Worm (Caenorhabditis elegans): ENCODE results near the gene mlt-11.

DNA sequence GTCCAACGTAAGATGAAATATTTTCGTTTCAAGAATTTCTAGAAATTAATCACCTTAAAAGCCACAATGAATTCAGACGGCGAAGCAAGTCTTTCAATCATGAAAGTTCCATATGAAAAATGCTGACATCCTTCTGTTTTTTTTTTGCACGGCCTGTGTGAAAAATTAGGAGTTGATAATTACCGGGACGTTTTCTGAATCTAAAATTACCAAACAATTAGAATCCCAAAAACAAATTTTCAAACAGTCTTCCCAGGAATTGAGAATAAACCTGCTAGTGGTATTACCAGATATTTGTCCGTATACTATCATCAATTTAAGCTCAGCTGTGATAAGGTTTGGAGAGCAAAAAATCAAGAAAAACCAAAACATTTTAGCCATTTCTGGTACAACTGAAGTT, 28.7 kb upstream of the mlt-11 start, which contains the start of gene Y44A6B.3:
- no peak for TF ChIP-seq lin-35 (GFP tag; optimal IDR thresholded peaks at IDR 0.05)
- TF ChIP-seq egrh-3 (GFP tag; IDR thresholded peaks at IDR 0.05): no peak
- TF ChIP-seq Y53G8AR.9 (GFP tag; conservative IDR thresholded peaks at IDR 0.05): no peak

Data from whole organism, young adult.